Worm (Caenorhabditis elegans): ENCODE results near the gene dnbp-1.

dnbp-1 gene

DNA sequence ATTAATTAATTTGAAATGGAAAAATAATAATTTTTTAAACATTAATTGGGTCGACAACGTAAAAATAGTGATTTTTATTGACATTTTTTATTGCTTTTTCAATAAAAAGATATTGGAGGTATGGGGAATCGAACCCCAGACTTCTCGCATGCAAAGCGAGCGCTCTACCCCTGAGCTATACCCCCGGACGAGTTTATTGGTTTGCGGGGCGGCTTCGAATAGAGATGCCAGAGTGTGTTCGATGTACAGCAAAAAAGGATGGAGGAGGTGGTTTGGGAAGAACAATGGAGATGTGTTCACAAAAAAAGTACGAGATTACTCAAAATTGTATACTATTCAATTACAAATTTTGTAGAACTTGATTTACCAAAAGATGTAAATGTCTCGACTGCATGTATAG is 34.0 kb upstream of the dnbp-1 start (continued):
- TF ChIP-seq lin-39 (tag; optimal IDR thresholded peaks at IDR 0.05) = no peak
- TF ChIP-seq ztf-11 (tag; optimal IDR thresholded peaks at IDR 0.05) = no peak
- no peak; the same call in 1 of the 2 replicates for TF ChIP-seq Y75B8A.6 (GFP tag; IDR thresholded peaks at IDR 0.05)
- no peak for TF ChIP-seq F44E2.7 (GFP tag; IDR thresholded peaks at IDR 0.05)
- no peak for TF ChIP-seq mes-2 (tag; optimal IDR thresholded peaks at IDR 0.05; ENCODE audit: poor library complexity, severe bottlenecking)
- TF ChIP-seq madf-9 (GFP tag; conservative IDR thresholded peaks at IDR 0.05) = no peak
- no peak for TF ChIP-seq pqm-1 (tag; optimal IDR thresholded peaks at IDR 0.05)
- TF ChIP-seq daf-19 (GFP tag; conservative IDR thresholded peaks at IDR 0.05) = peak; percentile 78; the same call in 1 of the 2 replicates
- TF ChIP-seq unc-62 (GFP tag; optimal IDR thresholded peaks at IDR 0.05 in 1 of 2) = no peak
- no peak for TF ChIP-seq unc-62 (tag; optimal IDR thresholded peaks at IDR 0.05)
- peak; percentile 66; the same call in 1 of the 2 replicates for TF ChIP-seq mdt-29 (GFP tag; IDR thresholded peaks at IDR 0.05)
- peak; percentile 46 for TF ChIP-seq spr-1 (tag; optimal IDR thresholded peaks at IDR 0.05)
- no peak for TF ChIP-seq cey-2 (tag; optimal IDR thresholded peaks at IDR 0.05; ENCODE audit: borderline replicate concordance, insufficient read depth)
- TF ChIP-seq nhr-102 (tag; optimal IDR thresholded peaks at IDR 0.05) = no peak
- TF ChIP-seq lin-29 (GFP tag; IDR thresholded peaks at IDR 0.05) = no peak
- TF ChIP-seq daf-12 (tag; optimal IDR thresholded peaks at IDR 0.05) = no peak
- TF ChIP-seq mxl-3 (GFP tag; optimal IDR thresholded peaks at IDR 0.05) = no peak

DNA sequence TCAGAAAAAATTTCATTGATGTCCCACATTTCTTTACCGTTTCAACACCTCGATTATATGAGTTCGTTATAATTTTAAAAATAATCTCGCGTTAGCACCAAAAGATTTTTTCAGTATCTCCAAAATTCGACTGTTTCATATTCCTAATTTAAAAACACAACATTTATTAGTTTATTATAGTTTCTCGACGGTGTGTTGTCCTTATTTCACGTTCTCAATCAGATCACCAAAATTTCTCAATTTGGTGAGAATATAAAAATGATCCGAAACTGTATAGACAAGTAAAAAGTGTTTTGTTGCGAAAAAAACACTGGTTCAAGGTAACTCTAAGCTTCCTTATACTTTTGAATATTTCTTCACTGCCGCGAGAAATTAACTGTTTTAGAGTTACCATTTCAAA is 29.1 kb upstream of the dnbp-1 start:
- TF ChIP-seq snpc-1.2 (GFP tag; IDR thresholded peaks at IDR 0.05) (peak; percentile 63; the same call in 1 of the 2 replicates), ztf-11 (tag; optimal IDR thresholded peaks at IDR 0.05) (no peak), ctbp-1 (GFP tag; IDR thresholded peaks at IDR 0.05) (no peak), lir-3 (tag; optimal IDR thresholded peaks at IDR 0.05) (no peak)

DNA sequence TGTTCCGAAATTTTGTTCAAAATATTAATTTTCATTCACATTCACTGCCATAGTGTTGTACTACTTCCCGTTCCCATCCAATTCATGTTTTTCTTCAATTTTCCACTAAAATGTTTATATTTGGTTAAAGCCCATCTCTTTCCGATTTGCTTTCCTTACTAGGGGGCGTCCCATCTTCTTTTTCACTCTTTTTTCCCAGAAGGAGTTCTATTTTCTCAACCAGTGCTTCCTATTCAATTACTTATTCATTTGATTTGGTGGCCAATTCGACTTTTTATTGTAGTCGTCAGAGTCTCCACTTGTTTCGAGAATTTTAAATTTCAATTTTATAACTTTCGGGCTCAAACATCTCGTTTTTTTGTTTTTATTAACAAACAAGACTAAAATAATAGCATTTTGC is 22.1 kb upstream of the dnbp-1 start:
- peak; percentile 19 for TF ChIP-seq aha-1 (tag)
- TF ChIP-seq fkh-10 (GFP tag; optimal IDR thresholded peaks at IDR 0.05) = peak; percentile 70
- TF ChIP-seq nhr-77 (tag; optimal IDR thresholded peaks at IDR 0.05) = no peak
- TF ChIP-seq ces-1 (GFP tag; optimal IDR thresholded peaks at IDR 0.05) = peak; percentile 50

DNA sequence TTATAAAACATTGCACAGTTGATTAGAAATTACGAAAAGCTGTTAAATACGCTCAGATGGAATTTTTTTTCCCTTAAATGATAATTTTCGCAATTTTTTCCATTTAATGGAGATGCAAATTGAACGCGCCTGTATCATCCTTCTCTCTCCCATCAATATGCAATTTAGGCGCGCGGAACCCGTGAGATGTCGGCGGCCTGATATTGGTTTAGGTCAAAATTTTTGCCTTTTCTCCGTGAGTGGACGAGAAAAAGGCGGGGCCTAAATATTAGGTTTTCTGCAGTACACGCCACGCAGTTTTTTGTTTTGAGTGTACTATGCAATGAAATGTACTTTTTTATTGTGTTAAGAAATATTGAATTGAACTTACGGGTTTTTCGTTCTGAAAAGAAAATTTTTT is 10.2 kb upstream of the dnbp-1 start:
- TF ChIP-seq aha-1 (tag) (peak; percentile 57), snpc-1.2 (GFP tag; IDR thresholded peaks at IDR 0.05) (peak; percentile 35; the same call in 1 of the 2 replicates), daf-12 (tag; optimal IDR thresholded peaks at IDR 0.05) (no peak)

DNA sequence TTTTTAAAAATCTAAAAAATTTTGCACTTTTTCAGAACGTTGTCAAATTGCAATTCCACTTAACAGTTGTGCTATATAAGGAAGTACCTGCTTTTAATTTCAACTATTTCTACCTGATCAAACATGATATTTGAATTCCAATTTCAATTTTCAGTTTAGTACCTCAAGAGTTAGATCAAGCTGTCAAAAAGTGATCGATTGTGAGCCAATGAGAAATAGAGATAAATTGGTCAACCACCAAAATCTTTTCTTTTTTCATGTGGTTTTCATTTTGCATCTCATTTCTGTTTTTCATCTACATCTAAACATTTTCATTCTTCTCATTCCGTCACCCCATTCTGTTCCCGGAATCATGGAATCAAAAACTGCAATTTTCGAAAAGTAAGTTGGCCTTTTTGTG is 9.1 kb upstream of the dnbp-1 start, which contains the start of gene egl-23:
Gene egl-23 (plus strand): TSS at position 301 of the 400 bp plus-strand sequence.
- TF ChIP-seq aly-2 (tag; optimal IDR thresholded peaks at IDR 0.05) (no peak), ceh-44 (GFP tag; IDR thresholded peaks at IDR 0.05) (no peak), nhr-25 (tag; optimal IDR thresholded peaks at IDR 0.05; ENCODE audit: borderline replicate concordance, insufficient read depth) (no peak), Y48G9A.11 (GFP tag; IDR thresholded peaks at IDR 0.05) (no peak), F44E2.7 (GFP tag; IDR thresholded peaks at IDR 0.05) (no peak), ctbp-1 (GFP tag; IDR thresholded peaks at IDR 0.05) (no peak), unc-39 (tag; optimal IDR thresholded peaks at IDR 0.05) (no peak), duxl-1 (tag; optimal IDR thresholded peaks at IDR 0.05; ENCODE audit: poor library complexity) (no peak), dmd-8 (GFP tag; IDR thresholded peaks at IDR 0.05) (no peak), saeg-2 (GFP tag; IDR thresholded peaks at IDR 0.05) (no peak), zip-2 (tag; optimal IDR thresholded peaks at IDR 0.05) (no peak), F10B5.3 (tag; optimal IDR thresholded peaks at IDR 0.05) (no peak)
